In the genomic region with DNA sequence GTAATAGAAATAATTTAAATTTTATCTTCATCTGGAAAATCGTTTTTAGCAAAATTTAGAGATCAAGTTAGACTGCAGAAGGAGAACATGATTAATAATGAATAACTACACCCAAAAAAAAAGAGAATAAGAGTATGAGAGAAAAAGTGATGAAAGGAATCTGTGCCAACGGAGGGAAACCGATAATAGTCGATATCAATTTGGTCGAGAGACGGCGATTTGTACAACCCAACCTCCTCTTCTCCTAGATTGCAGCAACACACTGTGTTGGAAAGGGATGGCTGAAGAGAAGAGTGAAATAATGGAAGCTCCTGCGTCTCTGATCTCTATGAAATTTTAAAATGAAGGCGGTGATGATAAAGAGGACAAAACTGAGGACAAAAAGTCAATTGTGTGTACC, we compare ENCODE assay signal across 3 worm cellular contexts.
TF ChIP-seq lines count a peak whose summit lies in the region.

No protein-coding gene starts in this region.

TF ChIP-seq in whole organism, L1 larva, 84 proteins besides CTCF, POLR2A, EP300 and RAD21 (continued from another document):
- no peak for TF ChIP-seq C16A3.4 (tag; optimal IDR thresholded peaks at IDR 0.05; lab: Kevin White, UChicago)
- peak; percentile 16 for TF ChIP-seq blmp-1 (tag; optimal IDR thresholded peaks at IDR 0.05; lab: Kevin White, UChicago)
- no peak for TF ChIP-seq lin-13 (GFP tag; optimal IDR thresholded peaks at IDR 0.05; lab: Kevin White, UChicago)
- no peak for TF ChIP-seq fkh-10 (GFP tag; optimal IDR thresholded peaks at IDR 0.05; lab: Kevin White, UChicago)
- TF ChIP-seq nhr-28 (tag; optimal IDR thresholded peaks at IDR 0.05; lab: Kevin White, UChicago), result no peak
- TF ChIP-seq nhr-237 (tag; optimal IDR thresholded peaks at IDR 0.05; lab: Kevin White, UChicago), result no peak
- TF ChIP-seq nhr-47 (tag; optimal IDR thresholded peaks at IDR 0.05; lab: Kevin White, UChicago), result no peak
- TF ChIP-seq aly-2 (tag; optimal IDR thresholded peaks at IDR 0.05; lab: Kevin White, UChicago), result no peak

TF ChIP-seq in whole organism, L3 larva, 47 proteins besides CTCF, POLR2A, EP300 and RAD21 (continued from another document):
- TF ChIP-seq R02D3.7 (tag; optimal IDR thresholded peaks at IDR 0.05; lab: Kevin White, UChicago) (no peak), pha-4 (tag; optimal IDR thresholded peaks at IDR 0.05; lab: Kevin White, UChicago) (no peak), fkh-10 (GFP tag; optimal IDR thresholded peaks at IDR 0.05; lab: Kevin White, UChicago) (no peak), nhr-11 (tag; optimal IDR thresholded peaks at IDR 0.05; lab: Kevin White, UChicago) (no peak), fos-1 (tag; optimal IDR thresholded peaks at IDR 0.05; lab: Kevin White, UChicago) (no peak), nhr-67 (tag; optimal IDR thresholded peaks at IDR 0.05; lab: Kevin White, UChicago) (no peak), nhr-12 (tag; optimal IDR thresholded peaks at IDR 0.05; lab: Kevin White, UChicago) (no peak)

TF ChIP-seq in whole organism, L4 larva, 104 proteins besides CTCF, POLR2A, EP300 and RAD21 (continued from another document):
- no peak for TF ChIP-seq lin-38 (GFP tag; IDR thresholded peaks at IDR 0.05; lab: Robert Waterston, UW)
- peak; percentile 40 for TF ChIP-seq nhr-48 (tag; optimal IDR thresholded peaks at IDR 0.05; lab: Kevin White, UChicago)
- no peak for TF ChIP-seq lim-7 (GFP tag; IDR thresholded peaks at IDR 0.05; lab: Robert Waterston, UW)
- peak; percentile 71 for TF ChIP-seq hlh-11 (tag; optimal IDR thresholded peaks at IDR 0.05; lab: Kevin White, UChicago)
- TF ChIP-seq dve-1 (tag; optimal IDR thresholded peaks at IDR 0.05; lab: Kevin White, UChicago; ENCODE audit: insufficient read depth), result peak; percentile 26
- peak; percentile 35 for TF ChIP-seq nhr-77 (tag; optimal IDR thresholded peaks at IDR 0.05; lab: Kevin White, UChicago)
